Fruit fly (Drosophila melanogaster) whole organism, prepupa: ENCODE measurements around the gene CG9014.

ENCODE experiments used
- Blimp-1 ChIP-seq: fragments of 200-800 bp; sonication (Bioruptor generic); optimal IDR thresholded peaks from 3 replicates; lab custom pipeline; 2017; ENCODE audit warnings: missing biosample characterization, missing genetic modification characterization, mild to moderate bottlenecking, moderate library complexity, missing genetic modification reagents
- svp ChIP-seq: fragments of 200-800 bp; sonication (Bioruptor generic); peaks from one replicate; lab custom pipeline; 2016; ENCODE audit warnings: missing biosample characterization, missing genetic modification characterization

DNA sequence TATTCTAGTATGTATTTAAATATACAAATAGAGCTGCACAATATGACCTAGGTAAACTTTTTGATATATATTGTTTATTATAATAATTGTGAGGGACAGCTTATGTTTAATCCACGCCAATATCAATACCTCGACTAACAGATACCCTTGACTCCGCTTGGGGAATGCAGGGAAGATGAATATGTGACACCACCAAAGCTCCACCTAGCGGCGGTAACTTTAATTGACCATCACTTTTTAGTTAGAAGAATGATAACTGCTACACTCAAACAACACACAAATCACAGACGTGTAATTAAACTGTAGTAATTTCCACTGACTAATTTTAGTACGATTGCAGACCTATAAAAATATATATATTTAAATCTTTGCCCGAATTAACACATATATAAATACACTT lies 39.7 kb upstream of the CG9014 start:
- TF ChIP-seq Blimp-1 (GFP tag; lab: Kevin White, UChicago) (no peak), svp (no peak)
